ENCODE assay signal across 3 fruit fly cellular contexts in the genomic region with DNA sequence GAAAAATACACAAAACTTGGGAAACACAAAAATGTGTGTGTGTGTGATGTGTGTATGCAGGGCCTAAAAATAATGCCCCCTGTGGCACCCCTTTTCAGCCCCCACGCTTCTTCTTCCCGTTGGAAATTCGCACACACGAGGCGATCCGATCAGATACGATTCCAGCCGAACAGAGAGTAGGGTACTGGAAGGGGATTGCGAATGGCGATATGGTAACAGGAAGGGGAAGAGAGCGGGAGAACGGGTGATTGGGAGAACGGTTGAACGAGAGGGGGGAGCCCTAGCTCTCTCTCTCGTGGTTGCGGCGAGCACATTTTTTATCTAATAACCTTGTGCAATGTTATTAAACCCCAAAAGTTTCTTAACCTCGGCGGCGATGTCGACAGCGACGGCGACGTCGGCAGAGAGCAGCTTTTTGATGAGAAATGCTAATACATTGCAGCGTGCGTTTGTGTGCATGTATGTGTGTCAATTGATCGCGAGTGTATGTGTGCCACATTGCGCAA.
A peak's percentile ranks its signal among the peaks of the same experiment; 100 is the strongest.
TF ChIP-seq lines count a peak whose summit lies in the region.

No protein-coding gene starts in this region.

TF ChIP-seq in whole organism, embryonic, 481 proteins besides CTCF, POLR2A, EP300 and RAD21 (continued from another document):
- TF ChIP-seq ftz-f1 (GFP tag; optimal IDR thresholded peaks at IDR 0.05; lab: Kevin White, UChicago) (peak; percentile 80), rib (GFP tag; IDR thresholded peaks at IDR 0.05; lab: Robert Waterston, UW) (peak; percentile 73; the same call in 1 of the 2 replicates), Ada2b (GFP tag; IDR thresholded peaks at IDR 0.05; lab: Robert Waterston, UW) (no peak), unpg (GFP tag; optimal IDR thresholded peaks at IDR 0.05; lab: Kevin White, UChicago) (no peak)

TF ChIP-seq in whole organism, prepupa, 60 proteins besides CTCF, POLR2A, EP300 and RAD21 (continued from another document):
- no peak for TF ChIP-seq Sox15 (GFP tag; optimal IDR thresholded peaks at IDR 0.05; lab: Kevin White, UChicago)

TF ChIP-seq in whole organism, wandering third instar larva, 38 proteins besides CTCF, POLR2A, EP300 and RAD21 (continued from another document):
- TF ChIP-seq Hr78 (GFP tag; optimal IDR thresholded peaks at IDR 0.05; lab: Kevin White, UChicago) (no peak), pan (optimal IDR thresholded peaks at IDR 0.05; lab: Kevin White, UChicago) (no peak), sage (GFP tag; optimal IDR thresholded peaks at IDR 0.05; lab: Kevin White, UChicago) (peak; percentile 21)
